Worm (Caenorhabditis elegans) whole organism, young adult: ENCODE data around the gene ZK809.8.

Experiments
- B0261.1 ChIP-seq: sonication (generic microtip); optimal IDR thresholded peaks from 2 replicates; lab custom pipeline; 2016; ENCODE audit warnings: mild to moderate bottlenecking, missing genetic modification characterization, moderate library complexity, missing compliant biosample characterization
- C06A6.2 ChIP-seq: fragments of 200-800 bp; sonication (Bioruptor generic); conservative IDR thresholded peaks from 2 replicates; pipeline ENCODE4 v1.3.6; 2022; ENCODE audit warnings: missing genetic modification characterization, missing compliant biosample characterization
- C17E4.6 ChIP-seq: fragments of 200-800 bp; sonication (Bioruptor generic); IDR thresholded peaks from 2 replicates; pipeline ENCODE4 v1.3.6; 2022; ENCODE audit warnings: missing genetic modification reagents, missing genetic modification characterization, missing compliant biosample characterization
- F10E7.11 ChIP-seq: sonication (generic microtip); optimal IDR thresholded peaks from 2 replicates; lab custom pipeline; 2017; ENCODE audit warnings: mild to moderate bottlenecking, missing genetic modification characterization, moderate library complexity, missing compliant biosample characterization
- F57A8.1 ChIP-seq: fragments of 200-800 bp; sonication (Bioruptor generic); optimal IDR thresholded peaks from 2 replicates; lab custom pipeline; 2018; ENCODE audit warnings: mild to moderate bottlenecking, missing genetic modification characterization, moderate library complexity, missing compliant biosample characterization
- F57C9.4 ChIP-seq: sonication (generic microtip); optimal IDR thresholded peaks from 2 replicates; lab custom pipeline; 2017; ENCODE audit warnings: mild to moderate bottlenecking, missing genetic modification characterization, missing compliant biosample characterization
- K12H6.12 ChIP-seq: fragments of 200-800 bp; sonication (Bioruptor generic); optimal IDR thresholded peaks from 2 replicates; lab custom pipeline; 2018; ENCODE audit warnings: mild to moderate bottlenecking, missing genetic modification characterization, missing compliant biosample characterization
- Y53F4B.3 ChIP-seq: fragments of 200-800 bp; sonication (Bioruptor generic); IDR thresholded peaks from 2 replicates; pipeline ENCODE4 v1.3.6; 2022; ENCODE audit warnings: missing genetic modification reagents, missing genetic modification characterization, missing compliant biosample characterization
- Y56A3A.18 ChIP-seq: fragments of 200-800 bp; sonication (Bioruptor generic); IDR thresholded peaks from 2 replicates; pipeline ENCODE4 v1.3.6; 2022; ENCODE audit warnings: missing genetic modification reagents, missing genetic modification characterization, missing compliant biosample characterization
- Y67H2A.10 ChIP-seq: fragments of 200-800 bp; sonication (Bioruptor generic); conservative IDR thresholded peaks from 2 replicates; pipeline ENCODE4 v1.3.6; 2022; ENCODE audit warnings: missing genetic modification reagents, missing genetic modification characterization, missing compliant biosample characterization
- ama-1 ChIP-seq, 3 experiments: fragments of 150-350 bp in 1 of 3; sonication (generic microtip) in 2 of 3; optimal IDR thresholded peaks; 2 replicates each; lab custom pipeline; 2014 to 2018; ENCODE audit warnings: missing biosample characterization in 2 of 3, missing genetic modification characterization in 2 of 3, missing genetic modification reagents in 2 of 3
- atf-7 ChIP-seq: sonication (generic microtip); optimal IDR thresholded peaks from 2 replicates; lab custom pipeline; 2017; ENCODE audit warnings: mild to moderate bottlenecking, missing genetic modification characterization, missing compliant biosample characterization
- cebp-1 ChIP-seq, 2 experiments: fragments of 200-800 bp in 1 of 2; sonication (Bioruptor generic) in 1 of 2; sonication (generic microtip) in 1 of 2; IDR thresholded peaks in 1 of 2; optimal IDR thresholded peaks in 1 of 2; 2 replicates each; pipeline versions ENCODE4 v1.3.6 to Lab custom; 2017 to 2022; ENCODE audit warnings: missing compliant biosample characterization in 2 of 2, missing genetic modification characterization in 2 of 2, mild to moderate bottlenecking in 1 of 2, missing genetic modification reagents in 1 of 2, moderate library complexity in 1 of 2
- cebp-2 ChIP-seq: fragments of 200-800 bp; sonication (Bioruptor generic); IDR thresholded peaks from 2 replicates; pipeline ENCODE4 v1.3.6; 2022; ENCODE audit warnings: missing genetic modification characterization, missing compliant biosample characterization
- ceh-100 ChIP-seq: fragments of 200-800 bp; sonication (Bioruptor generic); IDR thresholded peaks from 2 replicates; pipeline ENCODE4 v1.3.6; 2022; ENCODE audit warnings: missing genetic modification reagents, missing genetic modification characterization, missing compliant biosample characterization
- ceh-79 ChIP-seq: sonication (generic microtip); optimal IDR thresholded peaks from 2 replicates; lab custom pipeline; 2017; ENCODE audit warnings: mild to moderate bottlenecking, missing genetic modification characterization, missing compliant biosample characterization
- dox-1 ChIP-seq: fragments of 200-800 bp; sonication (Bioruptor generic); IDR thresholded peaks from 2 replicates; pipeline ENCODE4 v1.3.6; 2022; ENCODE audit warnings: missing genetic modification reagents, missing genetic modification characterization, missing compliant biosample characterization
- efl-1 ChIP-seq: fragments of 150-350 bp; optimal IDR thresholded peaks from 2 replicates; lab custom pipeline; 2014; ENCODE audit warnings: missing biosample characterization, missing genetic modification reagents, missing genetic modification characterization
- ekl-4 ChIP-seq: fragments of 200-800 bp; sonication (Bioruptor generic); IDR thresholded peaks from 2 replicates; pipeline ENCODE4 v1.3.6; 2022; ENCODE audit warnings: missing genetic modification reagents, missing genetic modification characterization, missing compliant biosample characterization
- fkh-3 ChIP-seq: sonication (generic microtip); optimal IDR thresholded peaks from 2 replicates; lab custom pipeline; 2016; ENCODE audit warnings: mild to moderate bottlenecking, missing genetic modification characterization, missing compliant biosample characterization
- gei-17 ChIP-seq: fragments of 200-800 bp; sonication (Bioruptor generic); optimal IDR thresholded peaks from 2 replicates; lab custom pipeline; 2018; ENCODE audit warnings: mild to moderate bottlenecking, missing genetic modification characterization, missing compliant biosample characterization
- hlh-12 ChIP-seq: sonication (generic microtip); optimal IDR thresholded peaks from 2 replicates; lab custom pipeline; 2016; ENCODE audit warnings: missing genetic modification characterization, missing compliant biosample characterization
- lin-26 ChIP-seq: fragments of 200-800 bp; sonication (Bioruptor generic); IDR thresholded peaks from 2 replicates; pipeline ENCODE4 v1.3.6; 2022; ENCODE audit warnings: missing genetic modification reagents, missing genetic modification characterization, missing compliant biosample characterization
- lin-35 ChIP-seq, 3 experiments: fragments of 150-350 bp in 2 of 3; sonication (generic microtip) in 1 of 3; optimal IDR thresholded peaks; 2 replicates each; lab custom pipeline; 2014 to 2018; ENCODE audit warnings: missing biosample characterization in 3 of 3, missing genetic modification characterization in 3 of 3, missing genetic modification reagents in 3 of 3
- lir-1 ChIP-seq: fragments of 200-800 bp; sonication (Bioruptor generic); conservative IDR thresholded peaks from 2 replicates; pipeline ENCODE4 v1.3.6; 2022; ENCODE audit warnings: missing genetic modification reagents, missing genetic modification characterization, missing compliant biosample characterization
- lsy-27 ChIP-seq: sonication (generic microtip); optimal IDR thresholded peaks from 2 replicates; lab custom pipeline; 2017; ENCODE audit warnings: missing genetic modification characterization, mild to moderate bottlenecking, missing compliant biosample characterization, antibody characterized with exemption, missing genotype, borderline replicate concordance; ENCODE audit not compliant: insufficient read depth
- madf-10 ChIP-seq: sonication (generic microtip); optimal IDR thresholded peaks from 2 replicates; lab custom pipeline; 2016; ENCODE audit warnings: mild to moderate bottlenecking, missing genetic modification characterization, missing compliant biosample characterization
- madf-8 ChIP-seq: fragments of 200-800 bp; sonication (Bioruptor generic); conservative IDR thresholded peaks from 2 replicates; pipeline ENCODE4 v1.3.6; 2022; ENCODE audit warnings: missing genetic modification reagents, missing genetic modification characterization, missing compliant biosample characterization
- mcd-1 ChIP-seq: fragments of 200-800 bp; sonication (Bioruptor generic); IDR thresholded peaks from 2 replicates; pipeline ENCODE4 v1.3.6; 2022; ENCODE audit warnings: missing genetic modification reagents, missing genetic modification characterization, missing compliant biosample characterization
- mel-28 ChIP-seq: sonication (generic microtip); optimal IDR thresholded peaks from 2 replicates; lab custom pipeline; 2016; ENCODE audit warnings: borderline replicate concordance, mild to moderate bottlenecking, missing genetic modification characterization, missing compliant biosample characterization
- mxl-1 ChIP-seq: sonication (generic microtip); optimal IDR thresholded peaks from 2 replicates; lab custom pipeline; 2016; ENCODE audit warnings: missing genetic modification characterization, missing compliant biosample characterization
- nfya-1 ChIP-seq: sonication (generic microtip); optimal IDR thresholded peaks from 2 replicates; lab custom pipeline; 2017; ENCODE audit warnings: antibody characterized with exemption, missing compliant biosample characterization, missing genetic modification characterization, borderline replicate concordance; ENCODE audit not compliant: insufficient read depth
- nhr-120 ChIP-seq: fragments of 200-800 bp; sonication (Bioruptor generic); IDR thresholded peaks from 2 replicates; pipeline ENCODE4 v1.3.6; 2022; ENCODE audit warnings: missing genetic modification characterization, missing compliant biosample characterization
- pha-4 ChIP-seq: fragments of 150-350 bp; sonication (generic microtip); optimal IDR thresholded peaks from 2 replicates; lab custom pipeline; 2014; ENCODE audit warnings: missing biosample characterization, missing genetic modification reagents, missing genetic modification characterization
- rcor-1 ChIP-seq: fragments of 200-800 bp; sonication (Bioruptor generic); IDR thresholded peaks from 2 replicates; pipeline ENCODE4 v1.3.6; 2022; ENCODE audit warnings: missing genetic modification reagents, missing genetic modification characterization, missing compliant biosample characterization
- rec-8 ChIP-seq, 2 experiments: sonication (generic microtip); optimal IDR thresholded peaks; 2 replicates each; lab custom pipeline; 2016; ENCODE audit warnings: mild to moderate bottlenecking in 2 of 2, missing genetic modification characterization in 2 of 2, missing genetic modification reagents in 2 of 2, missing genotype in 2 of 2, missing biosample characterization in 1 of 2, missing compliant biosample characterization in 1 of 2, moderate library complexity in 1 of 2
- sdz-38 ChIP-seq: sonication (generic microtip); optimal IDR thresholded peaks from 2 replicates; lab custom pipeline; 2016; ENCODE audit warnings: missing genotype, missing genetic modification characterization, missing compliant biosample characterization
- sptf-2 ChIP-seq: fragments of 200-800 bp; sonication (Bioruptor generic); optimal IDR thresholded peaks from 2 replicates; lab custom pipeline; 2018; ENCODE audit warnings: mild to moderate bottlenecking, missing genetic modification characterization, missing compliant biosample characterization
- tbx-9 ChIP-seq: sonication (generic microtip); optimal IDR thresholded peaks from 2 replicates; lab custom pipeline; 2016; ENCODE audit warnings: borderline replicate concordance, missing genetic modification characterization, inconsistent platforms, missing compliant biosample characterization
- tlf-1 ChIP-seq: fragments of 200-800 bp; sonication (Bioruptor generic); optimal IDR thresholded peaks from 2 replicates; lab custom pipeline; 2018; ENCODE audit warnings: mild to moderate bottlenecking, missing genetic modification characterization, missing compliant biosample characterization
- zfh-2 ChIP-seq: fragments of 200-800 bp; sonication (Bioruptor generic); conservative IDR thresholded peaks from 2 replicates; pipeline ENCODE4 v1.3.6; 2022; ENCODE audit warnings: missing genetic modification reagents, missing genetic modification characterization, missing compliant biosample characterization
- ztf-18 ChIP-seq: sonication (generic microtip); optimal IDR thresholded peaks from 2 replicates; lab custom pipeline; 2016; ENCODE audit warnings: missing genotype, mild to moderate bottlenecking, missing genetic modification characterization, missing compliant biosample characterization
- ztf-26 ChIP-seq: sonication (generic microtip); optimal IDR thresholded peaks from 2 replicates; lab custom pipeline; 2017; ENCODE audit warnings: missing genetic modification characterization, missing compliant biosample characterization
- ztf-3 ChIP-seq: fragments of 200-800 bp; sonication (Bioruptor generic); optimal IDR thresholded peaks from 2 replicates; lab custom pipeline; 2018; ENCODE audit warnings: mild to moderate bottlenecking, missing genetic modification characterization, missing compliant biosample characterization

The ZK809.8 gene

ce11 chrIV:11636409-11636723 lies 12.5 kb downstream of the ZK809.8 start, which contains the start of gene F58B3.6:
Gene F58B3.6 (plus strand): TSS chrIV:11636648.
- TF ChIP-seq mel-28 (tag; lab: Kevin White, UChicago) (no peak), sdz-38 (no peak), hlh-12 (tag; lab: Kevin White, UChicago) (no peak), ama-1 (optimal IDR thresholded peaks at IDR 0.05; lab: Kevin White, UChicago) (no peak), ama-1 (GFP tag; optimal IDR thresholded peaks at IDR 0.05; lab: Kevin White, UChicago) (no peak), ekl-4 (GFP tag; lab: Robert Waterston, UW) (no peak), Y56A3A.18 (GFP tag; lab: Robert Waterston, UW) (no peak), mcd-1 (GFP tag; lab: Robert Waterston, UW) (peak; percentile 43), F57C9.4 (tag; lab: Kevin White, UChicago) (no peak), madf-8 (GFP tag; lab: Robert Waterston, UW) (no peak), cebp-1 (GFP tag; IDR thresholded peaks at IDR 0.05; lab: Robert Waterston, UW) (no peak), cebp-1 (tag; optimal IDR thresholded peaks at IDR 0.05; lab: Kevin White, UChicago) (peak; percentile 46), ceh-100 (GFP tag; lab: Robert Waterston, UW) (peak; percentile 58)
- TF ChIP-seq, all 124 proteins: peak for 3

- TF ChIP-seq F10E7.11 (tag; lab: Kevin White, UChicago) (no peak), tlf-1 (GFP tag; lab: Kevin White, UChicago) (no peak), madf-10 (tag; lab: Kevin White, UChicago) (peak; percentile 1), Y67H2A.10 (GFP tag; lab: Robert Waterston, UW) (no peak), tbx-9 (tag; lab: Kevin White, UChicago) (no peak), rec-8 (tag; optimal IDR thresholded peaks at IDR 0.05; lab: Kevin White, UChicago) (no peak), atf-7 (tag; lab: Kevin White, UChicago) (no peak), C06A6.2 (GFP tag; lab: Robert Waterston, UW) (no peak), F57A8.1 (GFP tag; lab: Kevin White, UChicago) (no peak), lir-1 (GFP tag; lab: Robert Waterston, UW) (no peak), ztf-18 (tag; lab: Kevin White, UChicago) (no peak), pha-4 (no peak), dox-1 (GFP tag; lab: Robert Waterston, UW) (peak; percentile 36; the same call in 1 of the 2 replicates), C17E4.6 (no peak), gei-17 (GFP tag; lab: Kevin White, UChicago) (no peak), sptf-2 (GFP tag; lab: Kevin White, UChicago) (no peak), nhr-120 (GFP tag; lab: Robert Waterston, UW) (no peak), ekl-4 (GFP tag; lab: Robert Waterston, UW) (no peak), nfya-1 (tag; lab: Kevin White, UChicago) (no peak), Y53F4B.3 (GFP tag; lab: Robert Waterston, UW) (no peak), zfh-2 (GFP tag; lab: Robert Waterston, UW) (no peak), lin-26 (GFP tag; lab: Robert Waterston, UW) (no peak), cebp-2 (no peak), fkh-3 (tag; lab: Kevin White, UChicago) (no peak), lsy-27 (tag; lab: Kevin White, UChicago) (no peak), ztf-26 (no peak), rcor-1 (GFP tag; lab: Robert Waterston, UW) (peak; percentile 22; the same call in 1 of the 2 replicates), lin-35 (GFP tag; optimal IDR thresholded peaks at IDR 0.05; lab: Kevin White, UChicago) (peak in 1 of 3 experiments; percentile 23), B0261.1 (no peak), K12H6.12 (peak; percentile 57), mxl-1 (tag; lab: Kevin White, UChicago) (no peak), ceh-79 (tag; lab: Kevin White, UChicago) (no peak), F57C9.4 (tag; lab: Kevin White, UChicago) (no peak), efl-1 (GFP tag; lab: Kevin White, UChicago) (peak; percentile 3), ztf-3 (GFP tag; lab: Kevin White, UChicago) (no peak)
These were observed 13.1 kb downstream of the ZK809.8 start, which contains the start of gene mars-1 for ce11 chrIV:11635437-11636408. Gene mars-1 (minus strand): TSS chrIV:11635487.
